Fruit fly (Drosophila melanogaster): ENCODE measurements around the gene chinmo.

- no peak for TF ChIP-seq Vsx2 (GFP tag; optimal IDR thresholded peaks at IDR 0.05; ENCODE audit: partially characterized antibody)
- peak; percentile 29 for TF ChIP-seq h (GFP tag; optimal IDR thresholded peaks at IDR 0.05)
- TF ChIP-seq Dif (GFP tag; optimal IDR thresholded peaks at IDR 0.05; ENCODE audit: partially characterized antibody) = no peak
- TF ChIP-seq tai (GFP tag; optimal IDR thresholded peaks at IDR 0.05) = no peak
- peak; percentile 7 for TF ChIP-seq br (GFP tag; optimal IDR thresholded peaks at IDR 0.05)
- TF ChIP-seq CrebA (GFP tag; optimal IDR thresholded peaks at IDR 0.05; ENCODE audit: borderline replicate concordance) = no peak
- no peak for TF ChIP-seq OdsH (GFP tag; optimal IDR thresholded peaks at IDR 0.05)
- no peak for TF ChIP-seq fru (GFP tag; optimal IDR thresholded peaks at IDR 0.05)
- TF ChIP-seq Abd-B (GFP tag; optimal IDR thresholded peaks at IDR 0.05) = no peak
- no peak for TF ChIP-seq dsf (GFP tag; optimal IDR thresholded peaks at IDR 0.05; ENCODE audit: borderline replicate concordance)
- no peak for TF ChIP-seq pan (optimal IDR thresholded peaks at IDR 0.05)
- TF ChIP-seq Hr78 (GFP tag; optimal IDR thresholded peaks at IDR 0.05) = no peak
Measured at dm6 chr2L:1710224-1710623, 59.2 kb downstream of the chinmo start, which contains the start of the genes CG17660 and mRpL48.
